Fruit fly (Drosophila melanogaster) whole organism: ENCODE data around the gene Edg91.

Experiments used
- CG8478 ChIP-seq: fragments of >200 bp; optimal IDR thresholded peaks from 2 replicates; lab custom pipeline; 2018; ENCODE audit warnings: inconsistent platforms
- Dll ChIP-seq: fragments of >200 bp; optimal IDR thresholded peaks from 2 replicates; lab custom pipeline; 2017
- EcR ChIP-seq, 2 experiments: fragments of >200 bp; optimal IDR thresholded peaks; 2 replicates each; lab custom pipeline; 2017; ENCODE audit warnings: missing biosample characterization in 2 of 2, missing genetic modification characterization in 2 of 2, missing genetic modification reagents in 2 of 2
- pan ChIP-seq: fragments of >200 bp; optimal IDR thresholded peaks from 2 replicates; lab custom pipeline; 2017
- psq ChIP-seq: fragments of >200 bp; optimal IDR thresholded peaks from 2 replicates; lab custom pipeline; 2017

dm6 chr3R:17599695-17600094 lies 11.6 kb downstream of the Edg91 start:
- no peak for TF ChIP-seq pan (lab: Kevin White, UChicago)
- TF ChIP-seq psq (lab: Kevin White, UChicago): no peak
- TF ChIP-seq EcR (GFP tag; optimal IDR thresholded peaks at IDR 0.05; lab: Kevin White, UChicago): no peak
- TF ChIP-seq Dll: no peak
- TF ChIP-seq CG8478 (lab: Kevin White, UChicago): no peak
